Fruit fly (Drosophila melanogaster) S2 (cell line): ENCODE measurements around the gene rux.

Experiments used
- CG8478 ChIP-seq: fragments of >200 bp; optimal IDR thresholded peaks from 2 replicates; lab custom pipeline; 2018
- CTCF ChIP-seq, 2 experiments: fragments of >200 bp; optimal IDR thresholded peaks; 2 replicates each; lab custom pipeline; 2018

DNA sequence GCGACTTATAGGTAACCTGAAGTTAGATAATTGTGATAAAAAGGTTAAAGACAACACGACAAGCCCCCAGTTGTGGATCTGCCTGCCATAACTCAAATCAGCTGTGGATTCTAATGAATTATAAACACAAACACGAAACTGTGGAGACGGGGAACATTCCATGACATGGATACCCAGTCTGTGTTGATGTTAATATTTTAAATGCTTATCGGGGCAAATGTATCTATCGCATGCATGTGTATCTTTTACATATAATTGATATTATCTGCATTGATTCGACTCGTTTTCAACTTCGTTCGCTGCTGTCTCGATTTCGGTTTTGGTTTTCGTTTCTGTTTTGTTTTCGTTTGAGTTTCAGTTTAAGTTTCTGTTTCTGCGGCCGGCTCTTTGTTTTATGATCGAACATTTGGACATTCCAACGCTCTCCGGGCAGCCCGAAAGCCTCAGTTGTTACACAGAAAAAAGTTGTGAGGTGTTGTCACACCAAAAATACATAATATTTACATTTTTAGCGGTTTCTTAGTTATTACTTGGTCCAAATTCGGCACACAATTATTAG is 44.8 kb downstream of the rux start:
- no peak for TF ChIP-seq CG8478 (lab: Kevin White, UChicago)
- no peak for TF ChIP-seq CTCF (optimal IDR thresholded peaks at IDR 0.05; lab: Kevin White, UChicago)
